Fruit fly (Drosophila melanogaster) Kc167 (cell line): ENCODE data around the gene CG4045.

Experiments
- Myc ChIP-seq: fragments of >200 bp; optimal IDR thresholded peaks from 2 replicates; lab custom pipeline; 2017; ENCODE audit warnings: missing external identifiers
- h ChIP-seq: fragments of >200 bp; optimal IDR thresholded peaks from 3 replicates; lab custom pipeline; 2018; ENCODE audit warnings: missing external identifiers
- psq ChIP-seq: fragments of >200 bp; optimal IDR thresholded peaks from 2 replicates; lab custom pipeline; 2017; ENCODE audit warnings: missing external identifiers

DNA sequence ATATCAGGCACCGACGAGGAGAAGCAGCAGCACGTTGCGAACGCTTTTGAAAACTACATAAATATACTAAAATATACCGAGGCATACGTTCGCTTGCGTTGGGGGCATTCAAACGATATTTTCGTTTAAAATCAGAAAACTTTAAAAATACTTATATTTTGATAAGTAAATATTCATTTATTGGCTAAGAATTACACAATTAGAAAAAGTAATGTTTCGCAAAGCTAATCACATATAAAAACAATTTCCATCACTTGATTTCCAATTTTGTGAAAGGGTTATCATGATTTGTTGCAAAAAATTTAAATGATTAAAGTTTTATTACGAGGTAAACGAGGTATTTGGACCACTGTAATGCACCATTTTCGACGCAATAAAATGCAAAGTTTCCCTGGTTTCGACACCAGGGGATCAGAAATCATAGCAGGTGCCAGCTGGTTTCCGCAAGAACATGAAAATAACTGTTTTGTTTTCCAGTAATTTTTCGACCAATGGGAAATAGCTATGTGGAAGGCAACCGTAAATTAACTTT is at the start of gene CG4045:
- TF ChIP-seq h (lab: Kevin White, UChicago) (no peak), psq (lab: Kevin White, UChicago) (no peak), Myc (lab: Kevin White, UChicago) (no peak)
